Fruit fly (Drosophila melanogaster) whole organism, embryonic: Measurements from ENCODE around the gene CG8526.

ENCODE experiments used
- Adf1 ChIP-seq: fragments of 200-800 bp; sonication (Bioruptor generic); IDR thresholded peaks from 2 replicates; pipeline ENCODE4 v1.3.6; 2022; ENCODE audit warnings: missing biosample characterization, missing genetic modification characterization
- B-H1 ChIP-seq: fragments of 200-800 bp; sonication (Bioruptor generic); IDR thresholded peaks from 3 replicates; pipeline ENCODE4 v1.3.6; 2022; ENCODE audit warnings: missing biosample characterization, missing genetic modification characterization
- CG12236 ChIP-seq: fragments of 200-800 bp; sonication (Bioruptor generic); optimal IDR thresholded peaks from 2 replicates; lab custom pipeline; 2016; ENCODE audit warnings: missing biosample characterization, missing genetic modification characterization
- CG14667 ChIP-seq: fragments of 200-800 bp; sonication (Bioruptor generic); IDR thresholded peaks from 2 replicates; pipeline ENCODE4 v1.3.6; 2022; ENCODE audit warnings: missing biosample characterization, missing genetic modification characterization
- CG14965 ChIP-seq: fragments of 200-800 bp; sonication (Bioruptor generic); optimal IDR thresholded peaks from 2 replicates; lab custom pipeline; 2016; ENCODE audit warnings: missing biosample characterization, missing genetic modification characterization, borderline replicate concordance
- CG18476 ChIP-seq: fragments of 200-800 bp; sonication (Bioruptor generic); optimal IDR thresholded peaks from 2 replicates; lab custom pipeline; 2016; ENCODE audit warnings: missing biosample characterization, mild to moderate bottlenecking, missing genetic modification characterization
- CG2712 ChIP-seq: fragments of 200-800 bp; optimal IDR thresholded peaks from 3 replicates; lab custom pipeline; 2019; ENCODE audit warnings: missing biosample characterization, mild to moderate bottlenecking, missing genetic modification characterization, moderate library complexity
- CG2875 ChIP-seq: fragments of 200-800 bp; sonication (Bioruptor generic); optimal IDR thresholded peaks from 2 replicates; lab custom pipeline; 2017; ENCODE audit warnings: missing biosample characterization, mild to moderate bottlenecking, missing genetic modification characterization, missing genetic modification reagents
- CG30020 ChIP-seq: fragments of 200-800 bp; optimal IDR thresholded peaks from 2 replicates; lab custom pipeline; 2019; ENCODE audit warnings: missing biosample characterization, mild to moderate bottlenecking, missing genetic modification characterization, moderate library complexity
- CG3065 ChIP-seq: fragments of 200-800 bp; sonication (Bioruptor generic); optimal IDR thresholded peaks from 2 replicates; lab custom pipeline; 2016; ENCODE audit warnings: missing biosample characterization, missing genetic modification characterization
- CG3281 ChIP-seq: fragments of 200-800 bp; sonication (Bioruptor generic); optimal IDR thresholded peaks from 3 replicates; lab custom pipeline; 2017; ENCODE audit warnings: missing biosample characterization, mild to moderate bottlenecking, missing genetic modification characterization
- CG4617 ChIP-seq: fragments of 200-800 bp; sonication (Bioruptor generic); optimal IDR thresholded peaks from 3 replicates; lab custom pipeline; 2016; ENCODE audit warnings: missing biosample characterization, missing genetic modification characterization, borderline replicate concordance
- CG6683 ChIP-seq: fragments of 200-800 bp; sonication (Bioruptor generic); optimal IDR thresholded peaks from 2 replicates; lab custom pipeline; 2017; ENCODE audit warnings: missing biosample characterization, mild to moderate bottlenecking, missing genetic modification characterization, missing genetic modification reagents
- CG7357 ChIP-seq: fragments of 200-800 bp; sonication (Bioruptor generic); IDR thresholded peaks from 3 replicates; pipeline ENCODE4 v1.3.6; 2022; ENCODE audit warnings: missing biosample characterization, missing genetic modification characterization
- CG9215 ChIP-seq: fragments of 200-800 bp; sonication (Bioruptor generic); IDR thresholded peaks from 2 replicates; pipeline ENCODE4 v1.3.6; 2022; ENCODE audit warnings: missing biosample characterization, missing genetic modification characterization
- CG9797 ChIP-seq: fragments of 200-800 bp; sonication (Bioruptor generic); optimal IDR thresholded peaks from 3 replicates; lab custom pipeline; 2018; ENCODE audit warnings: missing biosample characterization, mild to moderate bottlenecking, missing genetic modification characterization
- Dek ChIP-seq: fragments of 200-800 bp; sonication (Bioruptor generic); optimal IDR thresholded peaks from 3 replicates; lab custom pipeline; 2019; ENCODE audit warnings: missing biosample characterization, mild to moderate bottlenecking, missing genetic modification characterization, moderate library complexity
- Dp ChIP-seq: fragments of 200-800 bp; sonication (Bioruptor generic); optimal IDR thresholded peaks from 2 replicates; lab custom pipeline; 2018; ENCODE audit warnings: missing biosample characterization, mild to moderate bottlenecking, missing genetic modification characterization, moderate library complexity
- Ets65A ChIP-seq: fragments of 200-800 bp; sonication (Bioruptor generic); peaks from one replicate; lab custom pipeline; 2016; ENCODE audit warnings: missing biosample characterization, missing genetic modification characterization
- Ets97D ChIP-seq: fragments of 200-800 bp; sonication (Bioruptor generic); optimal IDR thresholded peaks from 3 replicates; lab custom pipeline; 2016; ENCODE audit warnings: missing biosample characterization, missing genetic modification characterization
- Fer1 ChIP-seq: fragments of 200-800 bp; sonication (Bioruptor generic); optimal IDR thresholded peaks from 2 replicates; lab custom pipeline; 2017; ENCODE audit warnings: missing biosample characterization, mild to moderate bottlenecking, missing genetic modification characterization
- Max ChIP-seq: fragments of 200-800 bp; sonication (Bioruptor generic); optimal IDR thresholded peaks from 2 replicates; lab custom pipeline; 2016; ENCODE audit warnings: missing biosample characterization, mild to moderate bottlenecking, missing genetic modification characterization
- Oli ChIP-seq: fragments of 200-800 bp; sonication (Bioruptor generic); optimal IDR thresholded peaks from 2 replicates; lab custom pipeline; 2018; ENCODE audit warnings: missing biosample characterization, mild to moderate bottlenecking, missing genetic modification characterization, moderate library complexity
- Poxn ChIP-seq: fragments of 200-800 bp; sonication (Bioruptor generic); IDR thresholded peaks from 2 replicates; pipeline ENCODE4 v1.3.6; 2022; ENCODE audit warnings: missing biosample characterization, missing genetic modification characterization
- Ptx1 ChIP-seq: fragments of 200-800 bp; sonication (Bioruptor generic); IDR thresholded peaks from 2 replicates; pipeline ENCODE4 v1.3.6; 2022; ENCODE audit warnings: missing biosample characterization, missing genetic modification characterization
- Rx ChIP-seq: fragments of 200-800 bp; sonication (Bioruptor generic); IDR thresholded peaks from 2 replicates; pipeline ENCODE4 v1.3.6; 2022; ENCODE audit warnings: missing biosample characterization, missing genetic modification characterization
- Scr ChIP-seq: fragments of 200-800 bp; sonication (Bioruptor generic); IDR thresholded peaks from 2 replicates; pipeline ENCODE4 v1.3.6; 2022; ENCODE audit warnings: missing biosample characterization, missing genetic modification characterization; ENCODE audit not compliant: partially characterized antibody
- Sry-δ ChIP-seq: fragments of 200-800 bp; sonication (Bioruptor generic); optimal IDR thresholded peaks from 2 replicates; lab custom pipeline; 2016; ENCODE audit warnings: missing biosample characterization, missing genetic modification characterization
- ac ChIP-seq: fragments of 200-800 bp; sonication (Bioruptor generic); optimal IDR thresholded peaks from 3 replicates; lab custom pipeline; 2017; ENCODE audit warnings: missing biosample characterization, mild to moderate bottlenecking, missing genetic modification characterization
- bbx ChIP-seq: fragments of 200-800 bp; sonication (Bioruptor generic); IDR thresholded peaks from 2 replicates; pipeline ENCODE4 v1.3.6; 2022; ENCODE audit warnings: missing biosample characterization, missing genetic modification characterization; ENCODE audit not compliant: partially characterized antibody
- bowl ChIP-seq: fragments of 200-800 bp; sonication (Bioruptor generic); IDR thresholded peaks from 2 replicates; pipeline ENCODE4 v1.3.6; 2022; ENCODE audit warnings: missing biosample characterization, missing genetic modification characterization
- cato ChIP-seq: fragments of 200-800 bp; sonication (Bioruptor generic); optimal IDR thresholded peaks from 2 replicates; lab custom pipeline; 2016; ENCODE audit warnings: missing biosample characterization, missing genetic modification characterization, borderline replicate concordance
- chif ChIP-seq, 2 experiments: fragments of 200-800 bp; sonication (Bioruptor generic); optimal IDR thresholded peaks; 3 replicates each; lab custom pipeline; 2016; ENCODE audit warnings: missing biosample characterization in 2 of 2, missing genetic modification characterization in 2 of 2
- ci ChIP-seq: fragments of 200-800 bp; sonication (Bioruptor generic); IDR thresholded peaks from 3 replicates; pipeline ENCODE4 v1.3.6; 2022; ENCODE audit warnings: missing biosample characterization, missing genetic modification characterization
- gfzf ChIP-seq: fragments of 200-800 bp; sonication (Bioruptor generic); optimal IDR thresholded peaks from 2 replicates; lab custom pipeline; 2016; ENCODE audit warnings: missing biosample characterization, mild to moderate bottlenecking, missing genetic modification characterization, moderate library complexity
- jigr1 ChIP-seq: fragments of 200-800 bp; sonication (Bioruptor generic); IDR thresholded peaks from 3 replicates; pipeline ENCODE4 v1.3.6; 2022; ENCODE audit warnings: missing biosample characterization, missing genetic modification characterization
- prd ChIP-seq, 3 experiments: fragments of >200 bp in 2 of 3; fragments of 200-800 bp in 1 of 3; sonication (Bioruptor generic) in 1 of 3; optimal IDR thresholded peaks in 2 of 3; IDR thresholded peaks in 1 of 3; 2 replicates in 2 of 3; 3 replicates in 1 of 3; pipeline versions ENCODE4 v1.3.6 to Lab custom; 2017 to 2022; ENCODE audit warnings: missing biosample characterization in 1 of 3, missing genetic modification characterization in 1 of 3
- pzg ChIP-seq: fragments of 200-800 bp; sonication (Bioruptor generic); optimal IDR thresholded peaks from 3 replicates; lab custom pipeline; 2018; ENCODE audit warnings: missing biosample characterization, mild to moderate bottlenecking, missing genetic modification characterization, moderate library complexity
- sc ChIP-seq, 3 experiments: fragments of >200 bp in 2 of 3; fragments of 200-800 bp in 1 of 3; sonication (Bioruptor generic) in 1 of 3; optimal IDR thresholded peaks; 2 replicates in 2 of 3; 3 replicates in 1 of 3; lab custom pipeline; 2017; ENCODE audit warnings: mild to moderate bottlenecking in 1 of 3, missing biosample characterization in 1 of 3, missing genetic modification characterization in 1 of 3, missing genetic modification reagents in 1 of 3
- scrt ChIP-seq: fragments of 200-800 bp; sonication (Bioruptor generic); optimal IDR thresholded peaks from 2 replicates; lab custom pipeline; 2018; ENCODE audit warnings: missing biosample characterization, mild to moderate bottlenecking, missing genetic modification characterization, moderate library complexity
- sqz ChIP-seq: fragments of 200-800 bp; sonication (Bioruptor generic); optimal IDR thresholded peaks from 3 replicates; lab custom pipeline; 2018; ENCODE audit warnings: missing biosample characterization, mild to moderate bottlenecking, missing genetic modification characterization
- ssp ChIP-seq: fragments of 200-800 bp; sonication (Bioruptor generic); IDR thresholded peaks from 2 replicates; pipeline ENCODE4 v1.3.6; 2022; ENCODE audit warnings: missing biosample characterization, missing genetic modification characterization
- stwl ChIP-seq: fragments of 200-800 bp; sonication (Bioruptor generic); optimal IDR thresholded peaks from 3 replicates; lab custom pipeline; 2018; ENCODE audit warnings: missing biosample characterization, mild to moderate bottlenecking, missing genetic modification characterization, moderate library complexity
- tna ChIP-seq: fragments of 200-800 bp; sonication (Bioruptor generic); IDR thresholded peaks from 2 replicates; pipeline ENCODE4 v1.3.6; 2022; ENCODE audit warnings: missing biosample characterization, missing genetic modification characterization; ENCODE audit not compliant: partially characterized antibody
- usp ChIP-seq: fragments of >200 bp; optimal IDR thresholded peaks from 2 replicates; lab custom pipeline; 2017; ENCODE audit warnings: missing biosample characterization, missing genetic modification characterization
- vnd ChIP-seq: fragments of 200-800 bp; sonication (Bioruptor generic); IDR thresholded peaks from 3 replicates; pipeline ENCODE4 v1.3.6; 2022; ENCODE audit warnings: missing biosample characterization, missing genetic modification characterization; ENCODE audit not compliant: partially characterized antibody
- zen ChIP-seq: fragments of 200-800 bp; sonication (Bioruptor generic); optimal IDR thresholded peaks from 3 replicates; lab custom pipeline; 2018; ENCODE audit warnings: missing biosample characterization, mild to moderate bottlenecking, missing genetic modification characterization, moderate library complexity

CG8526 gene

dm6 chr3R:9784341-9785062, 16.6 kb upstream of the CG8526 start, which contains the start of the genes MtnA and CG8500 (continued):
- TF ChIP-seq sqz (no peak), pzg (peak; percentile 67), CG14965 (GFP tag; lab: Kevin White, UChicago) (no peak), Poxn (GFP tag; lab: Robert Waterston, UW) (no peak), Scr (no peak), bowl (GFP tag; lab: Robert Waterston, UW) (no peak), CG30020 (tag; lab: Kevin White, UChicago) (no peak), ac (GFP tag; lab: Kevin White, UChicago) (no peak), sc (optimal IDR thresholded peaks at IDR 0.05; lab: Kevin White, UChicago) (no peak), sc (GFP tag; optimal IDR thresholded peaks at IDR 0.05; lab: Kevin White, UChicago) (no peak), zen (tag; lab: Kevin White, UChicago) (no peak), CG12236 (no peak), Dp (GFP tag; lab: Kevin White, UChicago) (peak; percentile 64), tna (GFP tag; lab: Robert Waterston, UW) (peak; percentile 19; the same call in 1 of the 2 replicates), CG3065 (GFP tag; lab: Kevin White, UChicago) (no peak), CG2712 (no peak), Dek (tag; lab: Kevin White, UChicago) (peak; percentile 53), CG7357 (GFP tag; lab: Robert Waterston, UW) (no peak), Ets65A (GFP tag; lab: Kevin White, UChicago) (peak; percentile 77), gfzf (GFP tag; lab: Kevin White, UChicago) (no peak), CG2875 (GFP tag; lab: Kevin White, UChicago) (no peak), CG14667 (GFP tag; lab: Robert Waterston, UW) (no peak), CG4617 (GFP tag; lab: Kevin White, UChicago) (no peak), cato (GFP tag; lab: Kevin White, UChicago) (no peak), CG6683 (GFP tag; lab: Kevin White, UChicago) (peak; percentile 11), jigr1 (GFP tag; lab: Robert Waterston, UW) (no peak)

- TF ChIP-seq chif (GFP tag; optimal IDR thresholded peaks at IDR 0.05; lab: Kevin White, UChicago) (peak in 1 of 2 experiments; percentile 37), CG3281 (GFP tag; lab: Kevin White, UChicago) (peak; percentile 17), CG18476 (peak; percentile 26), ci (GFP tag; lab: Robert Waterston, UW) (no peak), Max (GFP tag; lab: Kevin White, UChicago) (peak; percentile 63), CG9797 (peak; percentile 76), ssp (GFP tag; lab: Robert Waterston, UW) (peak; percentile 40), Fer1 (GFP tag; lab: Kevin White, UChicago) (peak; percentile 57), CG9215 (peak; percentile 29; the same call in 1 of the 2 replicates), Sry-δ (GFP tag; lab: Kevin White, UChicago) (peak; percentile 39), CG12236 (no peak), prd (optimal IDR thresholded peaks at IDR 0.05; lab: Kevin White, UChicago) (no peak), prd (GFP tag; IDR thresholded peaks at IDR 0.05; lab: Robert Waterston, UW) (peak; percentile 54; the same call in 1 of the 3 replicates), Adf1 (GFP tag; lab: Robert Waterston, UW) (no peak), Rx (GFP tag; lab: Robert Waterston, UW) (no peak), bbx (GFP tag; lab: Robert Waterston, UW) (0 out of 2 replicates have a peak, but pooled peaks have one; percentile 18), B-H1 (no peak), Ets97D (GFP tag; lab: Kevin White, UChicago) (peak; percentile 44), vnd (GFP tag; lab: Robert Waterston, UW) (no peak), stwl (tag; lab: Kevin White, UChicago) (peak; percentile 65), Oli (tag; lab: Kevin White, UChicago) (peak; percentile 13), usp (GFP tag; lab: Kevin White, UChicago) (no peak), Ptx1 (peak; percentile 44), scrt (GFP tag; lab: Kevin White, UChicago) (no peak)
Observed at dm6 chr3R:9791177-9791806, 9.8 kb upstream of the CG8526 start, which contains the start of the genes CG12945 and CG8507. Gene CG12945 (minus strand): TSS chr3R:9791221. Gene CG8507 (plus strand): TSS chr3R:9791483.
